Fruit fly (Drosophila melanogaster): ENCODE results near the gene CG13465.

CG13465 gene

DNA sequence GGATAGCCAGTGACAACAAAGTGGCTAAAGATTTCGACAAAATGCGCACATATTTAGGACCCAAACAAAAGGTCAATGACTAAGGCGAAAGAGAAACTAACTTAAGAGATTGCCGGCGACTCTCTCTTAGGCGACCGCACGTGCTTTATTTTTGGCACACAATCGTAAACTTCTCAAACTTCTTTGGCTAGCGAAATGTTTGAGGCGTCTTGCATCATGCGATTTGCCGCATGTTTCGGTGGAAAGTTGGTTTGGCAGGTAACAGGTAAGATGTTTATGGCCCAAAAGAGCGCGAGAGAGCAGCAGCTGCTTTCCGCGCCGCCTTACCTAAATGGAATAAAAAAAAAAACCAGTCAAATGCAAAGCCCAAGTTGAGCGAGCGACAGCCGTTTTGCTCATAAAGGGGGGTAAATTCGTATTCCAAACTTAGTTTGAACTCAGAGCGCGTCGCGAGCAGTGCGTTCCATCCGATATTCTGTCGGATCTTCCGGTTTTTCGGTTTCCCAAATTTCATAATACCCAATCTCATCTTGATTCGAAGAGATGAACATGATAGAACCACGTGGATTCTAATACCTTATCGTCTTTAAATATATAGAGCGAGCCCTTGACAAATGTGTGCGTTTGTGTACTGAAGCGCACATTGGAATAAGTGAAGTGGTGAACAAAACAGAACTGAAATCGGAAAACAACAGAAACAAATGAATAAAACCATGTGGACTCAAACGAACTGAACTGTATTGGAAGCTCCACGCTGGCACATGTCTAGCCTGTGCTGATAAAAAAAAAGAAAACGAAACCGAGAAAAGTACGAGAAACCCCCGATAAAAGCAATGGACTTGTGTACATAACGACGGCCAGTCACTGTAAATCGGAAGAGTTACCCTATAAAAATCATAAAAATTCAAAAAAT, 43.1 kb upstream of the CG13465 start (continued):
- TF ChIP-seq dsf (GFP tag; optimal IDR thresholded peaks at IDR 0.05; ENCODE audit: borderline replicate concordance) (no peak), Jra (GFP tag; optimal IDR thresholded peaks at IDR 0.05) (no peak), Dif (GFP tag; optimal IDR thresholded peaks at IDR 0.05; ENCODE audit: partially characterized antibody) (peak; percentile 99), dmrt93B (GFP tag; optimal IDR thresholded peaks at IDR 0.05) (no peak), Sp1 (GFP tag; optimal IDR thresholded peaks at IDR 0.05) (peak; percentile 2), pan (optimal IDR thresholded peaks at IDR 0.05) (no peak), Myc (optimal IDR thresholded peaks at IDR 0.05) (no peak), ey (GFP tag; optimal IDR thresholded peaks at IDR 0.05) (no peak), usp (GFP tag; optimal IDR thresholded peaks at IDR 0.05) (no peak), Hr83 (GFP tag; optimal IDR thresholded peaks at IDR 0.05; ENCODE audit: poor library complexity, severe bottlenecking) (no peak), GATAd (GFP tag; optimal IDR thresholded peaks at IDR 0.05) (no peak)

DNA sequence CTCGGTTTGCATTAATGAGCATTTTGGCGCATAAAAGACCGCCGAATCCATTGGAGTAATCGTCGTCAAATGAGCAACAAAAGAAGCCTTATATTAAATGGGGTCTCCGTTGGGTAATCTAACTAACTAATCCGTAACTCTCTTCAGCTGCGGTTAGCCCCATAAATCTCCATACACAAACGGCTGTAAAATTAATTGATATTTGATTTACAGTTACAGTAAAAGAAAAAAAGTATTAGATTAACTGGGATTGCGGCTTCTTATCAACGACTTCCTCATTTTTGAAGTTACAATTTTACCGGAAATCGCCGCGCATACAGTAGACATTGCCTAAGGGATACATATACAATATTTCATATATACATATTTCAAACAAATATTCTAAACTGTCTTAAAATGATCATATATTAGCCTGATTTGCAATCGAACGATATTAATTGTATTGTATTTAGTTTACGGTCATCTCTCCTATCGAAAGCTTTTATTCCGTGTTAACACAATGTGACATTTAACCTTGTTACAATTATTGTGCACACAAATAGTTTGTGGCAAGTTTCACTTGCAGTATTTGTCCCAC, 42.3 kb upstream of the CG13465 start:
- TF ChIP-seq jim (GFP tag; optimal IDR thresholded peaks at IDR 0.05) (no peak), psq (GFP tag; optimal IDR thresholded peaks at IDR 0.05) (no peak)

DNA sequence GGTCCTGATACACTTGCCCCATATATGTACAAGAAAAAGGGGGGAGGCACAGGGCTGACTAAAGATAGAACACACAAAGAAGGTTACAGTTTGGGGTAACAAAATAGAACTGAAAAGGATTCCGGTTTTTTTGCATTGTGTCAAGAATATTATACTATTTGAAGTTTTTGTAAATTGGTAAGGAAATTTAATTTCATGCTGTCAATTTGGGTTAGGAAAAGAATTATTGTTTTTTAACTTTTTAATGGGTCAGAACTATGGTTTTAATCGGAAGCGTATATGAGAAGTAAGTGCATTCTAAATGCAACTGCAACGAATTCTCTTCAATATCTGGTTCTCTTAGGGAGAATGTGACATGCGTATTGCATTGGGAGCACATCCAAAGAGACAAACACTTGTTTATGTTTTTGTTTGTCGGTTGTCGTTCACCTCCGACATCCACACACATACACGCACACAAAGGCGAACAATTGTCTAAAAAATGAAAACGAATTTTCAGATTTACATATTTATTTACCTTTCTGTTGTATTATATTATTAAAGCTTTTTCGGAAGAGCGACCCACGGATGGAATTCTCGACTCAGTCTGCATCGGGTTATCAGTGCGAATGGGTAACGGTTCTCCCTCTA, 40.5 kb upstream of the CG13465 start, which contains the start of gene mnd:
TSS of gene mnd (plus strand) at position 580 of the 630 bp plus-strand sequence.
- TF ChIP-seq Hr78 (GFP tag; optimal IDR thresholded peaks at IDR 0.05) (no peak), fru (GFP tag; optimal IDR thresholded peaks at IDR 0.05) (peak; percentile 2), rgr (GFP tag; optimal IDR thresholded peaks at IDR 0.05) (no peak), h (GFP tag; optimal IDR thresholded peaks at IDR 0.05) (peak; percentile 44), foxo (GFP tag; optimal IDR thresholded peaks at IDR 0.05) (peak in 1 of 2 experiments; percentile 24), ey (GFP tag; optimal IDR thresholded peaks at IDR 0.05) (peak; percentile 13)

DNA sequence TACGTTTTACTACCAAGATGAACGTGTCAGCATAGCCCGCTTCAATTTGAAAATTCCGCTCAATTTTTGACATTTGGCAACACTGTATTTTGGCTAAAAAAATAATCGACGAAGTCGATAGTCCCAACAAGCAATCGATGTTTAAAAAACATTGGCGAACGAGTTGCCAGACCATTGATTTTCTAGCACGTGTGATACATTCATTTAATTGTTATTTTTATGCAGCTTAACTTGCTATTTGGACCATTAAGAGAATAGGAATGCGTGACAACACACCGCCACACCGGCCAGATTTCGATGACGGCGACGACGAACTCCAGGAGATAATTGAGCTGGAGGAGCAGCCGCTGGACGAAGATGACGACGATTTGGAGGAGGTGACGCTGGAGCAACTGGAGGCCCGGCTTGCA, 38.5 kb upstream of the CG13465 start, which contains the start of gene CG5114:
TSS of gene CG5114 (plus strand) at position 161 of the 410 bp plus-strand sequence.
- TF ChIP-seq usp (GFP tag; optimal IDR thresholded peaks at IDR 0.05) (no peak), lola (GFP tag; optimal IDR thresholded peaks at IDR 0.05) (no peak), foxo (GFP tag; optimal IDR thresholded peaks at IDR 0.05) (peak in 1 of 2 experiments; percentile 46), Vsx2 (GFP tag; optimal IDR thresholded peaks at IDR 0.05; ENCODE audit: partially characterized antibody) (no peak), psq (GFP tag; optimal IDR thresholded peaks at IDR 0.05) (no peak), dl (GFP tag; optimal IDR thresholded peaks at IDR 0.05; ENCODE audit: insufficient read depth in 1 of 2, partially characterized antibody in 2 of 2) (no peak), Myc (optimal IDR thresholded peaks at IDR 0.05) (peak; percentile 42), Dif (GFP tag; optimal IDR thresholded peaks at IDR 0.05; ENCODE audit: partially characterized antibody) (no peak), Hr83 (GFP tag; optimal IDR thresholded peaks at IDR 0.05; ENCODE audit: poor library complexity, severe bottlenecking) (peak; percentile 62), Abd-B (GFP tag; optimal IDR thresholded peaks at IDR 0.05) (no peak), Hr78 (GFP tag; optimal IDR thresholded peaks at IDR 0.05) (no peak), N (GFP tag; optimal IDR thresholded peaks at IDR 0.05) (no peak), br (GFP tag; optimal IDR thresholded peaks at IDR 0.05) (peak; percentile 35), woc (GFP tag; optimal IDR thresholded peaks at IDR 0.05) (no peak), ey (GFP tag; optimal IDR thresholded peaks at IDR 0.05) (peak; percentile 14), sage (GFP tag; optimal IDR thresholded peaks at IDR 0.05) (no peak), Mio (GFP tag; optimal IDR thresholded peaks at IDR 0.05) (no peak), CG9705 (GFP tag; optimal IDR thresholded peaks at IDR 0.05) (peak; percentile 30), HLH106 (tag; optimal IDR thresholded peaks at IDR 0.05) (peak; percentile 34), Dfd (GFP tag; optimal IDR thresholded peaks at IDR 0.05) (no peak), Hnf4 (GFP tag; optimal IDR thresholded peaks at IDR 0.05) (peak; percentile 73), Rel (GFP tag; optimal IDR thresholded peaks at IDR 0.05) (no peak), Rel (tag; optimal IDR thresholded peaks at IDR 0.05) (no peak), pan (optimal IDR thresholded peaks at IDR 0.05) (no peak), rgr (GFP tag; optimal IDR thresholded peaks at IDR 0.05) (peak; percentile 48), CG32264 (GFP tag; optimal IDR thresholded peaks at IDR 0.05) (no peak), jim (GFP tag; optimal IDR thresholded peaks at IDR 0.05) (no peak), fru (GFP tag; optimal IDR thresholded peaks at IDR 0.05) (peak; percentile 16), CrebA (GFP tag; optimal IDR thresholded peaks at IDR 0.05; ENCODE audit: borderline replicate concordance) (no peak), Sp1 (GFP tag; optimal IDR thresholded peaks at IDR 0.05) (no peak), h (GFP tag; optimal IDR thresholded peaks at IDR 0.05) (peak; percentile 58), Jra (GFP tag; optimal IDR thresholded peaks at IDR 0.05) (no peak), GATAd (GFP tag; optimal IDR thresholded peaks at IDR 0.05) (no peak), tai (GFP tag; optimal IDR thresholded peaks at IDR 0.05) (peak; percentile 65), sv (GFP tag; optimal IDR thresholded peaks at IDR 0.05) (peak; percentile 49), dsf (GFP tag; optimal IDR thresholded peaks at IDR 0.05; ENCODE audit: borderline replicate concordance) (no peak), dmrt93B (GFP tag; optimal IDR thresholded peaks at IDR 0.05) (no peak), brk (GFP tag; optimal IDR thresholded peaks at IDR 0.05) (peak; percentile 31)

All from whole organism, wandering third instar larva.